Worm (Caenorhabditis elegans) whole organism, mixed stage, embryonic: ENCODE results near the gene F26C11.1.

Experiments used
- lin-13 ChIP-seq: fragments of 150-350 bp; optimal IDR thresholded peaks from 2 replicates; lab custom pipeline; 2014; ENCODE audit warnings: missing biosample characterization, missing genetic modification characterization
- lin-32 ChIP-seq: fragments of 200-800 bp; sonication (Bioruptor generic); optimal IDR thresholded peaks from 2 replicates; lab custom pipeline; 2018; ENCODE audit warnings: mild to moderate bottlenecking, missing genetic modification characterization, missing compliant biosample characterization
- pha-4 ChIP-seq: fragments of 150-350 bp; optimal IDR thresholded peaks from 2 replicates; lab custom pipeline; 2018; ENCODE audit warnings: missing biosample characterization, missing genetic modification reagents, missing genetic modification characterization
- ztf-11 ChIP-seq: fragments of 150-350 bp; optimal IDR thresholded peaks from 2 replicates; lab custom pipeline; 2014; ENCODE audit warnings: missing biosample characterization, missing genetic modification characterization

- TF ChIP-seq pha-4 (tag; lab: Kevin White, UChicago) (no peak), ztf-11 (tag; lab: Kevin White, UChicago) (no peak), lin-13 (no peak), lin-32 (GFP tag; lab: Kevin White, UChicago) (no peak)
These were observed 44.3 kb downstream of the F26C11.1 start, which contains the start of the genes C05C10.7 and C05C10.5 for ce11 chrII:9938877-9939276.
